Worm (Caenorhabditis elegans): ENCODE measurements around the gene mrps-17.

DNA sequence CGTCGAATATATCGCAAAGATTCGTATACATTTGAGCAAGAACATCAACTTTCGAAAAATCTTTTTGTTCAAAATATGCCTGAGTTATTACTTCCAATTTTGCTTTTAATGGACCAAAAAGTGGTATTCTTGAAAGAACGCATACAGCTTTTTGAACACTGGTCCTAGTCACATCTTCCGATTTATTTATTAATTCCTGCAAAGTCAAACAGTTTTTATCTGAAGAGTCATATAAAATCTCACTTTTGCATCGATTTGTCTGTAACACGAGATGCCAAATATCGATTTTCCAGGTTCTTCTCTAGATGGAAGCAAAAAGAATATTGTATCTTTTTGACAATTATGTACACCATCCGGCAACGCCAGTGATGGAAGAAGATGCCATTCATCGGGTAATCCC lies 18.3 kb upstream of the mrps-17 start:
- TF ChIP-seq ceh-79 (tag; optimal IDR thresholded peaks at IDR 0.05) (no peak), nhr-80 (tag; optimal IDR thresholded peaks at IDR 0.05) (no peak), C17E4.6 (GFP tag; IDR thresholded peaks at IDR 0.05) (no peak), C06A6.2 (GFP tag; conservative IDR thresholded peaks at IDR 0.05) (no peak), rec-8 (tag; optimal IDR thresholded peaks at IDR 0.05) (no peak), snpc-4 (GFP tag; optimal IDR thresholded peaks at IDR 0.05) (no peak), snpc-4 (tag; optimal IDR thresholded peaks at IDR 0.05) (no peak), zim-3 (tag; optimal IDR thresholded peaks at IDR 0.05) (no peak)

Data from whole organism, young adult.